Fruit fly (Drosophila melanogaster) whole organism, wandering third instar larva: ENCODE data around the gene Hrd3.

Experiments
- HLH106 ChIP-seq: fragments of 200-800 bp; optimal IDR thresholded peaks from 3 replicates; lab custom pipeline; 2019; ENCODE audit warnings: missing biosample characterization, mild to moderate bottlenecking, missing genetic modification characterization, moderate library complexity
- Hnf4 ChIP-seq: fragments of 200-800 bp; sonication (Bioruptor generic); optimal IDR thresholded peaks from 2 replicates; lab custom pipeline; 2016; ENCODE audit warnings: missing biosample characterization, mild to moderate bottlenecking, missing genetic modification characterization
- sage ChIP-seq: fragments of 200-800 bp; sonication (Bioruptor generic); optimal IDR thresholded peaks from 2 replicates; lab custom pipeline; 2016; ENCODE audit warnings: missing biosample characterization, mild to moderate bottlenecking, missing genetic modification characterization
- woc ChIP-seq: sonication (Bioruptor generic); optimal IDR thresholded peaks from 2 replicates; lab custom pipeline; 2016; ENCODE audit warnings: missing biosample characterization, mild to moderate bottlenecking, missing genetic modification characterization

- TF ChIP-seq Hnf4 (GFP tag; lab: Kevin White, UChicago) (peak; percentile 95), HLH106 (peak; percentile 99), woc (GFP tag; lab: Kevin White, UChicago) (peak; percentile 94), sage (peak; percentile 96)
Observed at dm6 chr3R:23757912-23758607, at the start of gene Hrd3, which contains the start of gene PTPMT1.
